Comparison of ENCODE assay signal across 3 fruit fly cellular contexts in the genomic region with DNA sequence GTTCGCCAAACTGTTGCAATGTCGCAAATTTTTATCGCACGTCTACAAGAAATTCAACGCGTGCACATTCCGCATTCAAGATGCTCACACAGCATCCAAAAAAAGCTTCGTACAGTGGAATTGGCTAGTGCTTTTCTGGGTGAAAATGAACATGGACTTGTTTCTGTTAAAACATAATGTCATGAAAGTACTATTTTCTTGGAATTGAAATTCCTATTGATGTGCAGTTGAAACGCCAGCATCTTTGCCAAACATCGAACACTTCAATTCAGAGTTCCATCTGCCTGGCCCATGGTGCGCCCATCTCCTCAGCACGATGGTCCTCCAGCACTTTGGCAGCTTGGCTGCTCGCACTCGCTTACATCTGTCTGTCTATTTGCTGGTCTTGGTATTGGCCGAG.
TF ChIP-seq lines count a peak whose summit lies in the region.

No protein-coding gene starts in this region.

TF ChIP-seq in whole organism, embryonic, 481 proteins besides CTCF, POLR2A, EP300 and RAD21 (continued from another document):
- TF ChIP-seq CG10654 (GFP tag; optimal IDR thresholded peaks at IDR 0.05; lab: Kevin White, UChicago) (no peak), run (tag; optimal IDR thresholded peaks at IDR 0.05; lab: Kevin White, UChicago) (no peak)

TF ChIP-seq in whole organism, prepupa, 60 proteins besides CTCF, POLR2A, EP300 and RAD21 (continued from another document):
- TF ChIP-seq vri (GFP tag; optimal IDR thresholded peaks at IDR 0.05; lab: Kevin White, UChicago), result peak; percentile 81
- peak; percentile 62 for TF ChIP-seq CG4318 (GFP tag; optimal IDR thresholded peaks at IDR 0.05; lab: Kevin White, UChicago)
- peak; percentile 80 for TF ChIP-seq CG10631 (GFP tag; optimal IDR thresholded peaks at IDR 0.05; lab: Kevin White, UChicago)
- peak; percentile 73 for TF ChIP-seq CG10669 (GFP tag; optimal IDR thresholded peaks at IDR 0.05; lab: Kevin White, UChicago)
- peak; percentile 66 for TF ChIP-seq CG3032 (tag; optimal IDR thresholded peaks at IDR 0.05; lab: Kevin White, UChicago)
- TF ChIP-seq CG16779 (tag; optimal IDR thresholded peaks at IDR 0.05; lab: Kevin White, UChicago), result peak; percentile 39
- TF ChIP-seq CG1621 (tag; optimal IDR thresholded peaks at IDR 0.05; lab: Kevin White, UChicago), result peak; percentile 77
- peak; percentile 85 for TF ChIP-seq Smox (GFP tag; optimal IDR thresholded peaks at IDR 0.05; lab: Kevin White, UChicago)
- peak; percentile 75 for TF ChIP-seq net (GFP tag; optimal IDR thresholded peaks at IDR 0.05; lab: Kevin White, UChicago)
- TF ChIP-seq fkh (GFP tag; optimal IDR thresholded peaks at IDR 0.05; lab: Kevin White, UChicago), result no peak
- TF ChIP-seq svp (GFP tag; lab: Kevin White, UChicago), result peak; percentile 91
- peak; percentile 64 for TF ChIP-seq spab (GFP tag; optimal IDR thresholded peaks at IDR 0.05; lab: Kevin White, UChicago)
- TF ChIP-seq CG6808 (GFP tag; optimal IDR thresholded peaks at IDR 0.05; lab: Kevin White, UChicago), result peak; percentile 65
- TF ChIP-seq OdsH (GFP tag; optimal IDR thresholded peaks at IDR 0.05; lab: Kevin White, UChicago), result peak; percentile 85
- TF ChIP-seq dsx (GFP tag; optimal IDR thresholded peaks at IDR 0.05; lab: Kevin White, UChicago; ENCODE audit: poor library complexity, severe bottlenecking), result peak; percentile 78
- no peak for TF ChIP-seq Hr38 (GFP tag; optimal IDR thresholded peaks at IDR 0.05; lab: Kevin White, UChicago)
- TF ChIP-seq esn (GFP tag; optimal IDR thresholded peaks at IDR 0.05; lab: Kevin White, UChicago), result peak; percentile 86
- peak; percentile 46 for TF ChIP-seq CG11902 (GFP tag; optimal IDR thresholded peaks at IDR 0.05; lab: Kevin White, UChicago)
- TF ChIP-seq eg (GFP tag; IDR thresholded peaks at IDR 0.05; lab: Robert Waterston, UW), result peak; percentile 68; the same call in 2 of the 3 replicates
- 0 out of 2 replicates have a peak, but pooled peaks have one; percentile 36 for TF ChIP-seq CG11294 (GFP tag; IDR thresholded peaks at IDR 0.05; lab: Robert Waterston, UW)
- peak; percentile 59 for TF ChIP-seq dac (GFP tag; optimal IDR thresholded peaks at IDR 0.05; lab: Kevin White, UChicago)
- peak; percentile 82 for TF ChIP-seq Eip75B (GFP tag; optimal IDR thresholded peaks at IDR 0.05; lab: Kevin White, UChicago)
- TF ChIP-seq CG34406 (GFP tag; optimal IDR thresholded peaks at IDR 0.05; lab: Kevin White, UChicago), result peak; percentile 75
- peak; percentile 79 for TF ChIP-seq cyc (GFP tag; optimal IDR thresholded peaks at IDR 0.05; lab: Kevin White, UChicago)
- peak; percentile 91 for TF ChIP-seq Sox14 (GFP tag; optimal IDR thresholded peaks at IDR 0.05; lab: Kevin White, UChicago)
- peak; percentile 86 for TF ChIP-seq CG6163 (GFP tag; IDR thresholded peaks at IDR 0.05; lab: Robert Waterston, UW)
- peak; percentile 52 for TF ChIP-seq CG8319 (GFP tag; optimal IDR thresholded peaks at IDR 0.05; lab: Kevin White, UChicago)
- TF ChIP-seq CG32006 (GFP tag; optimal IDR thresholded peaks at IDR 0.05; lab: Kevin White, UChicago), result peak; percentile 86
- peak; percentile 79 for TF ChIP-seq CG8119 (GFP tag; IDR thresholded peaks at IDR 0.05; lab: Robert Waterston, UW)
- TF ChIP-seq Sox15 (GFP tag; optimal IDR thresholded peaks at IDR 0.05; lab: Kevin White, UChicago), result peak; percentile 60
- TF ChIP-seq pdm3 (GFP tag; optimal IDR thresholded peaks at IDR 0.05; lab: Kevin White, UChicago), result peak; percentile 80
- TF ChIP-seq Ets96B (tag; optimal IDR thresholded peaks at IDR 0.05; lab: Kevin White, UChicago), result peak; percentile 74
- peak; percentile 81 for TF ChIP-seq achi (GFP tag; optimal IDR thresholded peaks at IDR 0.05; lab: Kevin White, UChicago)
- TF ChIP-seq Sox102F (GFP tag; optimal IDR thresholded peaks at IDR 0.05; lab: Kevin White, UChicago), result peak; percentile 88
- TF ChIP-seq CG6854 (GFP tag; optimal IDR thresholded peaks at IDR 0.05; lab: Kevin White, UChicago), result peak; percentile 45
- peak; percentile 60 to 65 for TF ChIP-seq ss (GFP tag; optimal IDR thresholded peaks at IDR 0.05; lab: Kevin White, UChicago)
- TF ChIP-seq CG6792 (GFP tag; optimal IDR thresholded peaks at IDR 0.05; lab: Kevin White, UChicago), result peak; percentile 80
- TF ChIP-seq fd59A (GFP tag; optimal IDR thresholded peaks at IDR 0.05; lab: Kevin White, UChicago), result peak; percentile 75
- TF ChIP-seq Met (GFP tag; optimal IDR thresholded peaks at IDR 0.05; lab: Kevin White, UChicago), result peak; percentile 87

TF ChIP-seq in whole organism, wandering third instar larva, 38 proteins besides CTCF, POLR2A, EP300 and RAD21 (continued from another document):
- TF ChIP-seq brk (GFP tag; optimal IDR thresholded peaks at IDR 0.05; lab: Kevin White, UChicago) (peak; percentile 53), dsf (GFP tag; optimal IDR thresholded peaks at IDR 0.05; lab: Kevin White, UChicago; ENCODE audit: borderline replicate concordance) (no peak), h (GFP tag; optimal IDR thresholded peaks at IDR 0.05; lab: Kevin White, UChicago) (peak; percentile 84), Jra (GFP tag; optimal IDR thresholded peaks at IDR 0.05; lab: Kevin White, UChicago) (peak; percentile 32), dl (GFP tag; optimal IDR thresholded peaks at IDR 0.05; lab: Kevin White, UChicago; ENCODE audit: insufficient read depth in 1 of 2, partially characterized antibody in 2 of 2) (no peak), OdsH (GFP tag; optimal IDR thresholded peaks at IDR 0.05; lab: Kevin White, UChicago) (peak; percentile 80), lola (GFP tag; optimal IDR thresholded peaks at IDR 0.05; lab: Kevin White, UChicago) (no peak), Hr83 (GFP tag; optimal IDR thresholded peaks at IDR 0.05; lab: Kevin White, UChicago; ENCODE audit: poor library complexity, severe bottlenecking) (no peak), Mio (GFP tag; optimal IDR thresholded peaks at IDR 0.05; lab: Kevin White, UChicago) (no peak), Hnf4 (GFP tag; optimal IDR thresholded peaks at IDR 0.05; lab: Kevin White, UChicago) (peak; percentile 69)
